ENCODE assay signal across 1 worm cellular context in genomic region chrV:8499407-8499806, ce11.
A peak's percentile ranks its signal among the peaks of the same experiment; 100 is the strongest.
TF ChIP-seq lines count a peak whose summit lies in the region.

No protein-coding gene starts in this region.

TF ChIP-seq in whole organism, young adult, 124 proteins besides CTCF, POLR2A, EP300 and RAD21 (continued from another document):
- TF ChIP-seq ccch-3 (GFP tag; optimal IDR thresholded peaks at IDR 0.05; lab: Kevin White, UChicago): no peak
- peak; percentile 68 for TF ChIP-seq D2030.7 (GFP tag; IDR thresholded peaks at IDR 0.05; lab: Robert Waterston, UW)
- peak; percentile 19 for TF ChIP-seq mes-4 (tag; optimal IDR thresholded peaks at IDR 0.05; lab: Kevin White, UChicago)
- TF ChIP-seq F10E7.11 (tag; optimal IDR thresholded peaks at IDR 0.05; lab: Kevin White, UChicago): no peak
- no peak for TF ChIP-seq nhr-27 (tag; optimal IDR thresholded peaks at IDR 0.05; lab: Kevin White, UChicago)
- no peak for TF ChIP-seq pha-4 (tag; optimal IDR thresholded peaks at IDR 0.05; lab: Kevin White, UChicago)
- TF ChIP-seq mxl-1 (tag; optimal IDR thresholded peaks at IDR 0.05; lab: Kevin White, UChicago): peak; percentile 56
- no peak for TF ChIP-seq lir-1 (GFP tag; conservative IDR thresholded peaks at IDR 0.05; lab: Robert Waterston, UW)
- TF ChIP-seq chd-7 (tag; optimal IDR thresholded peaks at IDR 0.05; lab: Kevin White, UChicago): no peak
- TF ChIP-seq snpc-1.3 (tag; optimal IDR thresholded peaks at IDR 0.05; lab: Kevin White, UChicago; ENCODE audit: insufficient read depth): peak; percentile 19
- no peak for TF ChIP-seq zfh-2 (GFP tag; conservative IDR thresholded peaks at IDR 0.05; lab: Robert Waterston, UW)
- no peak for TF ChIP-seq F55B11.4 (tag; optimal IDR thresholded peaks at IDR 0.05; lab: Kevin White, UChicago; ENCODE audit: borderline replicate concordance, insufficient read depth)
- TF ChIP-seq snpc-4 (GFP tag; optimal IDR thresholded peaks at IDR 0.05; lab: Kevin White, UChicago): peak; percentile 77
- TF ChIP-seq snpc-4 (tag; optimal IDR thresholded peaks at IDR 0.05; lab: Kevin White, UChicago): peak in 3 of 4 experiments; percentile 72 to 92 (median 85)
- no peak for TF ChIP-seq Y56A3A.18 (GFP tag; IDR thresholded peaks at IDR 0.05; lab: Robert Waterston, UW)
- no peak for TF ChIP-seq egl-18 (GFP tag; IDR thresholded peaks at IDR 0.05; lab: Robert Waterston, UW)
- TF ChIP-seq lsl-1 (GFP tag; optimal IDR thresholded peaks at IDR 0.05; lab: Kevin White, UChicago): peak; percentile 43
- TF ChIP-seq xnd-1 (tag; optimal IDR thresholded peaks at IDR 0.05; lab: Kevin White, UChicago): no peak
- no peak for TF ChIP-seq akir-1 (GFP tag; optimal IDR thresholded peaks at IDR 0.05; lab: Kevin White, UChicago)
- TF ChIP-seq B0261.1 (tag; optimal IDR thresholded peaks at IDR 0.05; lab: Kevin White, UChicago): peak; percentile 67
- TF ChIP-seq hlh-12 (tag; optimal IDR thresholded peaks at IDR 0.05; lab: Kevin White, UChicago): no peak
- TF ChIP-seq ztf-22 (GFP tag; optimal IDR thresholded peaks at IDR 0.05; lab: Kevin White, UChicago): peak; percentile 8
- no peak for TF ChIP-seq tbx-9 (tag; optimal IDR thresholded peaks at IDR 0.05; lab: Kevin White, UChicago; ENCODE audit: borderline replicate concordance)
- no peak for TF ChIP-seq K12H6.12 (tag; optimal IDR thresholded peaks at IDR 0.05; lab: Kevin White, UChicago)
- no peak for TF ChIP-seq lag-1 (GFP tag; IDR thresholded peaks at IDR 0.05; lab: Robert Waterston, UW)
- no peak for TF ChIP-seq let-526 (GFP tag; IDR thresholded peaks at IDR 0.05; lab: Robert Waterston, UW)
- peak; percentile 77 for TF ChIP-seq die-1 (tag; optimal IDR thresholded peaks at IDR 0.05; lab: Kevin White, UChicago)
- TF ChIP-seq B0035.1 (tag; optimal IDR thresholded peaks at IDR 0.05; lab: Kevin White, UChicago): no peak
- TF ChIP-seq egl-44 (GFP tag; IDR thresholded peaks at IDR 0.05; lab: Robert Waterston, UW): peak; percentile 76; the same call in 1 of the 2 replicates
- TF ChIP-seq nhr-179 (tag; optimal IDR thresholded peaks at IDR 0.05; lab: Kevin White, UChicago): no peak
- no peak for TF ChIP-seq mel-28 (tag; optimal IDR thresholded peaks at IDR 0.05; lab: Kevin White, UChicago; ENCODE audit: borderline replicate concordance)
- TF ChIP-seq madf-6 (GFP tag; IDR thresholded peaks at IDR 0.05; lab: Robert Waterston, UW): peak; percentile 51; the same call in 1 of the 2 replicates
- TF ChIP-seq C17E4.6 (GFP tag; IDR thresholded peaks at IDR 0.05; lab: Robert Waterston, UW): no peak
- no peak for TF ChIP-seq B0019.2 (GFP tag; conservative IDR thresholded peaks at IDR 0.05; lab: Robert Waterston, UW)
- TF ChIP-seq B0336.3 (GFP tag; IDR thresholded peaks at IDR 0.05; lab: Robert Waterston, UW): no peak
- no peak for TF ChIP-seq repo-1 (tag; optimal IDR thresholded peaks at IDR 0.05; lab: Kevin White, UChicago)
- TF ChIP-seq pbrm-1 (GFP tag; IDR thresholded peaks at IDR 0.05; lab: Robert Waterston, UW): peak; percentile 39; the same call in 1 of the 2 replicates
- TF ChIP-seq somi-1 (GFP tag; optimal IDR thresholded peaks at IDR 0.05; lab: Kevin White, UChicago): no peak
- TF ChIP-seq Y53G8AR.9 (GFP tag; conservative IDR thresholded peaks at IDR 0.05; lab: Robert Waterston, UW): no peak
- TF ChIP-seq ztf-6 (GFP tag; IDR thresholded peaks at IDR 0.05; lab: Robert Waterston, UW): no peak
- TF ChIP-seq mcd-1 (GFP tag; IDR thresholded peaks at IDR 0.05; lab: Robert Waterston, UW): no peak
- TF ChIP-seq lin-54 (GFP tag; optimal IDR thresholded peaks at IDR 0.05; lab: Kevin White, UChicago): peak; percentile 12
- peak in 1 of 2 experiments; percentile 9 for TF ChIP-seq let-607 (tag; optimal IDR thresholded peaks at IDR 0.05; lab: Kevin White, UChicago)
- no peak for TF ChIP-seq attf-3 (GFP tag; conservative IDR thresholded peaks at IDR 0.05; lab: Robert Waterston, UW)
- TF ChIP-seq sptf-2 (GFP tag; optimal IDR thresholded peaks at IDR 0.05; lab: Kevin White, UChicago): peak; percentile 55
- no peak for TF ChIP-seq lsy-27 (tag; optimal IDR thresholded peaks at IDR 0.05; lab: Kevin White, UChicago; ENCODE audit: borderline replicate concordance, insufficient read depth)
- no peak for TF ChIP-seq bed-2 (GFP tag; IDR thresholded peaks at IDR 0.05; lab: Robert Waterston, UW)
- peak; percentile 29 for TF ChIP-seq attf-5 (GFP tag; optimal IDR thresholded peaks at IDR 0.05; lab: Kevin White, UChicago)
- TF ChIP-seq efl-1 (GFP tag; optimal IDR thresholded peaks at IDR 0.05; lab: Kevin White, UChicago): no peak
- TF ChIP-seq dpff-1 (tag; optimal IDR thresholded peaks at IDR 0.05; lab: Kevin White, UChicago): no peak
- TF ChIP-seq rcor-1 (GFP tag; IDR thresholded peaks at IDR 0.05; lab: Robert Waterston, UW): peak; percentile 36; the same call in 1 of the 2 replicates
- TF ChIP-seq C06A6.2 (GFP tag; conservative IDR thresholded peaks at IDR 0.05; lab: Robert Waterston, UW): no peak
- TF ChIP-seq zim-3 (tag; optimal IDR thresholded peaks at IDR 0.05; lab: Kevin White, UChicago): no peak
- TF ChIP-seq nfyb-1 (GFP tag; IDR thresholded peaks at IDR 0.05; lab: Robert Waterston, UW): no peak
- TF ChIP-seq lin-35 (GFP tag; optimal IDR thresholded peaks at IDR 0.05; lab: Kevin White, UChicago): no peak
- no peak for TF ChIP-seq madf-8 (GFP tag; conservative IDR thresholded peaks at IDR 0.05; lab: Robert Waterston, UW)
- no peak for TF ChIP-seq cebp-2 (GFP tag; IDR thresholded peaks at IDR 0.05; lab: Robert Waterston, UW)
- TF ChIP-seq ceh-91 (GFP tag; IDR thresholded peaks at IDR 0.05; lab: Robert Waterston, UW): no peak
- TF ChIP-seq F57C9.4 (tag; optimal IDR thresholded peaks at IDR 0.05; lab: Kevin White, UChicago): no peak
- TF ChIP-seq nfya-2 (GFP tag; IDR thresholded peaks at IDR 0.05; lab: Robert Waterston, UW): no peak
- no peak for TF ChIP-seq F57A8.1 (GFP tag; optimal IDR thresholded peaks at IDR 0.05; lab: Kevin White, UChicago)
- no peak for TF ChIP-seq sdz-38 (tag; optimal IDR thresholded peaks at IDR 0.05; lab: Kevin White, UChicago)
- no peak for TF ChIP-seq ZK185.1 (tag; optimal IDR thresholded peaks at IDR 0.05; lab: Kevin White, UChicago; ENCODE audit: poor library complexity, severe bottlenecking)
- no peak for TF ChIP-seq ceh-27 (GFP tag; optimal IDR thresholded peaks at IDR 0.05; lab: Kevin White, UChicago)
- TF ChIP-seq F37B4.10 (GFP tag; IDR thresholded peaks at IDR 0.05; lab: Robert Waterston, UW): no peak
- TF ChIP-seq K11D2.4 (GFP tag; IDR thresholded peaks at IDR 0.05; lab: Robert Waterston, UW): no peak
- TF ChIP-seq ztf-26 (tag; optimal IDR thresholded peaks at IDR 0.05; lab: Kevin White, UChicago): no peak
